Fruit fly (Drosophila melanogaster) Kc167 (cell line): ENCODE data around the gene Ggamma30A.

ENCODE experiments used
- Sin3A ChIP-seq: fragments of >200 bp; optimal IDR thresholded peaks from 2 replicates; lab custom pipeline; 2018; ENCODE audit warnings: missing external identifiers
- h ChIP-seq: fragments of >200 bp; optimal IDR thresholded peaks from 3 replicates; lab custom pipeline; 2018; ENCODE audit warnings: missing external identifiers
- insv ChIP-seq: fragments of >200 bp; optimal IDR thresholded peaks from 3 replicates; lab custom pipeline; 2018; ENCODE audit warnings: missing external identifiers
- psq ChIP-seq: fragments of >200 bp; optimal IDR thresholded peaks from 2 replicates; lab custom pipeline; 2017; ENCODE audit warnings: missing external identifiers

DNA sequence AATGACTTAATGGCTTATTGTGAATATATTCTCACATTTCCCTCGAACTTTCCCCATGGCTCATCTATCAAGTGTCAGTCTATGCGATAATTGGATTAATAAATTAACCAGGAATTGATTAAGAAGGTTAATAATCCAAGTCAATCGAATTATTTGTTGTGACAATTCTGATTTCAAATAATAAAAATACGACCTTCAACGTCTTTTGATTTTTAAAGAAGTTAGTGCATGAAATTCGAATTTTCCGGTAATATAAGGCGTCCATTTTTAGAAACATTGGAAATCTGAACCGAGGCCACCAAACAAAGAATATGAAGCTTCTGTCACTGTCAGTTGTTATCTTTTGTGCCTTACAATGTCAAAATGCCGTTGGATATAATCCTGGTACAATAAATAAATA, 92.9 kb downstream of the Ggamma30A start, which contains the start of gene CG43350:
- TF ChIP-seq psq (lab: Kevin White, UChicago): no peak
- no peak for TF ChIP-seq insv (lab: Kevin White, UChicago)
- TF ChIP-seq h (lab: Kevin White, UChicago): no peak
- TF ChIP-seq Sin3A (lab: Kevin White, UChicago): no peak
